Fruit fly (Drosophila melanogaster): Measurements from ENCODE around the gene Smr.

Smr gene

dm6 chrX:12724287-12725186 lies 17.9 kb downstream of the Smr start (continued):
- TF ChIP-seq Bteb2 (GFP tag; optimal IDR thresholded peaks at IDR 0.05) (no peak), Dll (GFP tag; IDR thresholded peaks at IDR 0.05; ENCODE audit: partially characterized antibody) (0 out of 4 replicates have a peak, but pooled peaks have one; percentile 26), CTCF (GFP tag; optimal IDR thresholded peaks at IDR 0.05) (no peak), CG1602 (GFP tag; optimal IDR thresholded peaks at IDR 0.05) (peak; percentile 6), vvl (GFP tag; IDR thresholded peaks at IDR 0.05) (peak; percentile 8; the same call in 1 of the 2 replicates), dan (GFP tag; IDR thresholded peaks at IDR 0.05) (no peak), Bgb (GFP tag; IDR thresholded peaks at IDR 0.05; ENCODE audit: partially characterized antibody) (no peak), CG5180 (GFP tag; optimal IDR thresholded peaks at IDR 0.05) (no peak), ab (GFP tag; optimal IDR thresholded peaks at IDR 0.05) (no peak), CG6272 (GFP tag; IDR thresholded peaks at IDR 0.05) (no peak), Dip2 (GFP tag; IDR thresholded peaks at IDR 0.05) (no peak), CG9932 (GFP tag; IDR thresholded peaks at IDR 0.05) (no peak), unpg (GFP tag; optimal IDR thresholded peaks at IDR 0.05) (peak; percentile 3), shn (GFP tag; optimal IDR thresholded peaks at IDR 0.05) (peak; percentile 11), Doc2 (GFP tag; IDR thresholded peaks at IDR 0.05) (no peak), slou (GFP tag; optimal IDR thresholded peaks at IDR 0.05) (no peak), Hr3 (GFP tag; optimal IDR thresholded peaks at IDR 0.05) (no peak), CG31441 (GFP tag; IDR thresholded peaks at IDR 0.05) (peak; percentile 50), esg (GFP tag; conservative IDR thresholded peaks at IDR 0.05) (no peak), toy (GFP tag; IDR thresholded peaks at IDR 0.05) (no peak), Hand (GFP tag; optimal IDR thresholded peaks at IDR 0.05) (no peak), Lpt (GFP tag; optimal IDR thresholded peaks at IDR 0.05) (no peak), dimm (GFP tag; IDR thresholded peaks at IDR 0.05) (no peak), MTF-1 (GFP tag; optimal IDR thresholded peaks at IDR 0.05; ENCODE audit: borderline replicate concordance) (no peak), croc (GFP tag; conservative IDR thresholded peaks at IDR 0.05) (no peak), Adf1 (GFP tag; IDR thresholded peaks at IDR 0.05) (peak; percentile 34), fd3F (GFP tag; optimal IDR thresholded peaks at IDR 0.05) (no peak), schlank (tag; optimal IDR thresholded peaks at IDR 0.05) (no peak), exex (tag; optimal IDR thresholded peaks at IDR 0.05) (no peak), gsb (GFP tag; IDR thresholded peaks at IDR 0.05) (no peak), CG17359 (tag; optimal IDR thresholded peaks at IDR 0.05) (peak; percentile 5), CG3726 (GFP tag; IDR thresholded peaks at IDR 0.05) (no peak), CG2116 (GFP tag; optimal IDR thresholded peaks at IDR 0.05) (no peak), CG18262 (tag; optimal IDR thresholded peaks at IDR 0.05) (peak; percentile 67), CG17385 (GFP tag; optimal IDR thresholded peaks at IDR 0.05) (no peak), CG4282 (GFP tag; optimal IDR thresholded peaks at IDR 0.05) (no peak), bbx (GFP tag; IDR thresholded peaks at IDR 0.05; ENCODE audit: partially characterized antibody) (no peak), CG4707 (GFP tag; optimal IDR thresholded peaks at IDR 0.05) (no peak), CoRest (tag; optimal IDR thresholded peaks at IDR 0.05) (peak; percentile 47), Mad (GFP tag; optimal IDR thresholded peaks at IDR 0.05) (no peak), chinmo (GFP tag; IDR thresholded peaks at IDR 0.05; ENCODE audit: partially characterized antibody) (peak; percentile 91), yki (optimal IDR thresholded peaks at IDR 0.05) (no peak), chm (GFP tag; IDR thresholded peaks at IDR 0.05) (no peak), gcm2 (GFP tag; optimal IDR thresholded peaks at IDR 0.05) (no peak), crp (GFP tag; optimal IDR thresholded peaks at IDR 0.05) (no peak), CG1603 (tag; optimal IDR thresholded peaks at IDR 0.05) (peak; percentile 7), CG9437 (GFP tag; optimal IDR thresholded peaks at IDR 0.05) (peak; percentile 52), Pdp1 (GFP tag; optimal IDR thresholded peaks at IDR 0.05) (peak in 1 of 2 experiments; percentile 5), sisA (GFP tag; IDR thresholded peaks at IDR 0.05) (no peak), CG10462 (GFP tag; optimal IDR thresholded peaks at IDR 0.05) (no peak)
